Worm (Caenorhabditis elegans) whole organism, L4 larva: ENCODE results near the gene D1086.12.

Experiments
- ceh-28 ChIP-seq: fragments of 150-350 bp; optimal IDR thresholded peaks from 2 replicates; lab custom pipeline; 2014; ENCODE audit warnings: missing biosample characterization, missing genetic modification reagents, missing genetic modification characterization
- daf-12 ChIP-seq: fragments of 150-350 bp; optimal IDR thresholded peaks from 2 replicates; lab custom pipeline; 2014; ENCODE audit warnings: missing biosample characterization, missing genetic modification reagents, missing genetic modification characterization
- duxl-1 ChIP-seq: sonication (generic microtip); optimal IDR thresholded peaks from 2 replicates; lab custom pipeline; 2016; ENCODE audit warnings: mild to moderate bottlenecking, missing genetic modification characterization, moderate library complexity, missing compliant biosample characterization; ENCODE audit not compliant: poor library complexity
- hlh-11 ChIP-seq: fragments of 200-800 bp; sonication (Bioruptor generic); optimal IDR thresholded peaks from 2 replicates; lab custom pipeline; 2018; ENCODE audit warnings: mild to moderate bottlenecking, missing genetic modification characterization, missing compliant biosample characterization
- lsy-2 ChIP-seq, 2 experiments: fragments of 150-350 bp in 1 of 2; sonication (generic microtip) in 1 of 2; optimal IDR thresholded peaks; 2 replicates each; lab custom pipeline; 2014 to 2017; ENCODE audit warnings: missing biosample characterization in 2 of 2, missing genetic modification characterization in 2 of 2
- nhr-111 ChIP-seq: fragments of 200-800 bp; sonication (Bioruptor generic); optimal IDR thresholded peaks from 2 replicates; lab custom pipeline; 2018; ENCODE audit warnings: mild to moderate bottlenecking, missing genetic modification characterization, missing compliant biosample characterization
- nhr-28 ChIP-seq: fragments of 150-350 bp; optimal IDR thresholded peaks from 2 replicates; lab custom pipeline; 2014; ENCODE audit warnings: missing biosample characterization, missing genetic modification characterization
- skn-1 ChIP-seq: fragments of 150-350 bp; optimal IDR thresholded peaks from 2 replicates; lab custom pipeline; 2014; ENCODE audit warnings: missing biosample characterization, missing genetic modification characterization
- snpc-4 ChIP-seq: fragments of 150-350 bp; optimal IDR thresholded peaks from 2 replicates; lab custom pipeline; 2014; ENCODE audit warnings: missing biosample characterization, missing genetic modification characterization
- unc-39 ChIP-seq: sonication (generic microtip); optimal IDR thresholded peaks from 2 replicates; lab custom pipeline; 2017; ENCODE audit warnings: missing biosample characterization, missing genetic modification characterization
- zag-1 ChIP-seq: fragments of 150-350 bp; optimal IDR thresholded peaks from 2 replicates; lab custom pipeline; 2014; ENCODE audit warnings: missing biosample characterization, missing genetic modification characterization
- zfp-2 ChIP-seq: sonication (generic microtip); optimal IDR thresholded peaks from 2 replicates; lab custom pipeline; 2016; ENCODE audit warnings: mild to moderate bottlenecking, missing genetic modification characterization, missing compliant biosample characterization

- TF ChIP-seq unc-39 (tag; lab: Kevin White, UChicago): no peak
- TF ChIP-seq nhr-111 (GFP tag; lab: Kevin White, UChicago): no peak
- no peak for TF ChIP-seq nhr-28
- TF ChIP-seq snpc-4 (tag; lab: Kevin White, UChicago): no peak
- TF ChIP-seq ceh-28 (tag; lab: Kevin White, UChicago): no peak
- no peak for TF ChIP-seq duxl-1 (tag; lab: Kevin White, UChicago)
- TF ChIP-seq daf-12 (tag; lab: Kevin White, UChicago): no peak
- no peak for TF ChIP-seq zag-1 (tag; lab: Kevin White, UChicago)
- no peak for TF ChIP-seq zfp-2 (tag; lab: Kevin White, UChicago)
- TF ChIP-seq hlh-11 (tag; lab: Kevin White, UChicago): no peak
- no peak for TF ChIP-seq skn-1 (tag; lab: Kevin White, UChicago)
- no peak for TF ChIP-seq lsy-2 (tag; optimal IDR thresholded peaks at IDR 0.05; lab: Kevin White, UChicago)
These were observed 2.5 kb upstream of the D1086.12 start, which contains the start of the genes D1086.2 and D1086.1 for ce11 chrV:14098519-14098918.
